Fruit fly (Drosophila melanogaster) whole organism, embryonic: Measurements from ENCODE around the gene CG13029.

Experiments used
- BtbVII ChIP-seq: fragments of 200-800 bp; sonication (Bioruptor generic); optimal IDR thresholded peaks from 3 replicates; lab custom pipeline; 2017; ENCODE audit warnings: missing biosample characterization, mild to moderate bottlenecking, missing genetic modification characterization
- CG1024 ChIP-seq: fragments of 200-800 bp; sonication (Bioruptor generic); IDR thresholded peaks from 2 replicates; pipeline ENCODE4 v1.3.6; 2022; ENCODE audit warnings: missing biosample characterization, missing genetic modification characterization
- CG11398 ChIP-seq: fragments of 200-800 bp; sonication (Bioruptor generic); optimal IDR thresholded peaks from 2 replicates; lab custom pipeline; 2016; ENCODE audit warnings: missing biosample characterization, missing genetic modification characterization
- CG11504 ChIP-seq: fragments of 200-800 bp; sonication (Bioruptor generic); optimal IDR thresholded peaks from 3 replicates; lab custom pipeline; 2019; ENCODE audit warnings: missing biosample characterization, mild to moderate bottlenecking, missing genetic modification characterization, moderate library complexity
- CG15073 ChIP-seq: fragments of 200-800 bp; sonication (Bioruptor generic); optimal IDR thresholded peaks from 2 replicates; lab custom pipeline; 2016; ENCODE audit warnings: missing biosample characterization, missing genetic modification characterization
- CG15269 ChIP-seq: fragments of 200-800 bp; sonication (Bioruptor generic); optimal IDR thresholded peaks from 2 replicates; lab custom pipeline; 2018; ENCODE audit warnings: missing biosample characterization, mild to moderate bottlenecking, missing genetic modification characterization, moderate library complexity
- CG15514 ChIP-seq: fragments of 200-800 bp; sonication (Bioruptor generic); optimal IDR thresholded peaks from 3 replicates; lab custom pipeline; 2017; ENCODE audit warnings: missing biosample characterization, missing genetic modification characterization, mild to moderate bottlenecking, moderate library complexity, missing genetic modification reagents
- CG1602 ChIP-seq: fragments of 200-800 bp; sonication (Bioruptor generic); optimal IDR thresholded peaks from 3 replicates; lab custom pipeline; 2016; ENCODE audit warnings: missing biosample characterization, missing genetic modification characterization
- CG17385 ChIP-seq: fragments of 200-800 bp; sonication (Bioruptor generic); optimal IDR thresholded peaks from 3 replicates; lab custom pipeline; 2018; ENCODE audit warnings: missing biosample characterization, mild to moderate bottlenecking, missing genetic modification characterization
- CG2120 ChIP-seq: fragments of 200-800 bp; sonication (Bioruptor generic); optimal IDR thresholded peaks from 3 replicates; lab custom pipeline; 2016; ENCODE audit warnings: missing biosample characterization, missing genetic modification characterization
- CG2678 ChIP-seq: fragments of 200-800 bp; sonication (Bioruptor generic); optimal IDR thresholded peaks from 3 replicates; lab custom pipeline; 2019; ENCODE audit warnings: missing biosample characterization, mild to moderate bottlenecking, missing genetic modification characterization, moderate library complexity
- CG31365 ChIP-seq: fragments of 200-800 bp; sonication (Bioruptor generic); optimal IDR thresholded peaks from 2 replicates; lab custom pipeline; 2018; ENCODE audit warnings: missing biosample characterization, mild to moderate bottlenecking, missing genetic modification characterization
- CG5245 ChIP-seq: fragments of 200-800 bp; sonication (Bioruptor generic); optimal IDR thresholded peaks from 3 replicates; lab custom pipeline; 2016; ENCODE audit warnings: missing biosample characterization, missing genetic modification characterization
- CG5953 ChIP-seq: fragments of 200-800 bp; sonication (Bioruptor generic); IDR thresholded peaks from 2 replicates; pipeline ENCODE4 v1.3.6; 2022; ENCODE audit warnings: missing biosample characterization, missing genetic modification characterization
- CG7271 ChIP-seq: fragments of 200-800 bp; sonication (Bioruptor generic); optimal IDR thresholded peaks from 2 replicates; lab custom pipeline; 2018; ENCODE audit warnings: missing biosample characterization, mild to moderate bottlenecking, missing genetic modification characterization, moderate library complexity
- CG8290 ChIP-seq, 3 experiments: fragments of 200-800 bp; sonication (Bioruptor generic); optimal IDR thresholded peaks; 2 replicates each; lab custom pipeline; 2016 to 2019; ENCODE audit warnings: missing biosample characterization in 3 of 3, missing genetic modification characterization in 3 of 3, mild to moderate bottlenecking in 2 of 3, moderate library complexity in 1 of 3
- CG9609 ChIP-seq: fragments of 200-800 bp; sonication (Bioruptor generic); optimal IDR thresholded peaks from 3 replicates; lab custom pipeline; 2016; ENCODE audit warnings: missing biosample characterization, missing genetic modification characterization
- CTCF ChIP-seq: fragments of 200-800 bp; sonication (Bioruptor generic); optimal IDR thresholded peaks from 2 replicates; lab custom pipeline; 2017; ENCODE audit warnings: missing biosample characterization, mild to moderate bottlenecking, missing genetic modification characterization, moderate library complexity
- D ChIP-seq, 2 experiments: fragments of 200-800 bp in 1 of 2; fragments of >200 bp in 1 of 2; sonication (Bioruptor generic) in 1 of 2; optimal IDR thresholded peaks; 2 replicates in 1 of 2; 3 replicates in 1 of 2; lab custom pipeline; 2017; ENCODE audit warnings: mild to moderate bottlenecking in 1 of 2, missing biosample characterization in 1 of 2, missing genetic modification characterization in 1 of 2, missing genetic modification reagents in 1 of 2
- Dfd ChIP-seq, 2 experiments: fragments of >200 bp; optimal IDR thresholded peaks; 2 replicates each; lab custom pipeline; 2017; ENCODE audit warnings: missing biosample characterization in 2 of 2, missing genetic modification characterization in 2 of 2
- Drgx ChIP-seq: fragments of 200-800 bp; sonication (Bioruptor generic); IDR thresholded peaks from 2 replicates; pipeline ENCODE4 v1.3.6; 2022; ENCODE audit warnings: missing biosample characterization, missing genetic modification characterization
- Ets65A ChIP-seq: fragments of 200-800 bp; sonication (Bioruptor generic); peaks from one replicate; lab custom pipeline; 2016; ENCODE audit warnings: missing biosample characterization, missing genetic modification characterization
- H2.0 ChIP-seq: fragments of 200-800 bp; sonication (Bioruptor generic); IDR thresholded peaks from 2 replicates; pipeline ENCODE4 v1.3.6; 2022; ENCODE audit warnings: missing biosample characterization, missing genetic modification characterization
- HmgZ ChIP-seq: fragments of 200-800 bp; sonication (Bioruptor generic); optimal IDR thresholded peaks from 2 replicates; lab custom pipeline; 2018; ENCODE audit warnings: missing biosample characterization, mild to moderate bottlenecking, missing genetic modification characterization
- Mad ChIP-seq: fragments of 200-800 bp; sonication (Bioruptor generic); optimal IDR thresholded peaks from 2 replicates; lab custom pipeline; 2016; ENCODE audit warnings: missing biosample characterization, missing genetic modification characterization
- Med ChIP-seq: fragments of 200-800 bp; sonication (Bioruptor generic); peaks from one replicate; lab custom pipeline; 2016; ENCODE audit warnings: missing biosample characterization, missing genetic modification characterization, mild to moderate bottlenecking, inconsistent platforms, moderate library complexity
- Meics ChIP-seq: fragments of 200-800 bp; sonication (Bioruptor generic); optimal IDR thresholded peaks from 2 replicates; lab custom pipeline; 2017; ENCODE audit warnings: missing biosample characterization, mild to moderate bottlenecking, missing genetic modification characterization
- NfI ChIP-seq: fragments of 200-800 bp; sonication (Bioruptor generic); optimal IDR thresholded peaks from 3 replicates; lab custom pipeline; 2018; ENCODE audit warnings: missing biosample characterization, mild to moderate bottlenecking, missing genetic modification characterization, moderate library complexity
- Optix ChIP-seq: fragments of 200-800 bp; sonication (Bioruptor generic); IDR thresholded peaks from 3 replicates; pipeline ENCODE4 v1.3.6; 2022; ENCODE audit warnings: missing biosample characterization, missing genetic modification characterization
- PHDP ChIP-seq: fragments of 200-800 bp; sonication (Bioruptor generic); optimal IDR thresholded peaks from 3 replicates; lab custom pipeline; 2018; ENCODE audit warnings: missing biosample characterization, mild to moderate bottlenecking, missing genetic modification characterization, moderate library complexity
- Rfx ChIP-seq: fragments of 200-800 bp; sonication (Bioruptor generic); IDR thresholded peaks from 2 replicates; pipeline ENCODE4 v1.3.6; 2022; ENCODE audit warnings: missing biosample characterization, missing genetic modification characterization
- Sry-β ChIP-seq: fragments of 200-800 bp; sonication (Bioruptor generic); optimal IDR thresholded peaks from 2 replicates; lab custom pipeline; 2018; ENCODE audit warnings: missing biosample characterization, mild to moderate bottlenecking, missing genetic modification characterization, moderate library complexity
- Sry-δ ChIP-seq: fragments of 200-800 bp; sonication (Bioruptor generic); optimal IDR thresholded peaks from 2 replicates; lab custom pipeline; 2016; ENCODE audit warnings: missing biosample characterization, missing genetic modification characterization
- Trl ChIP-seq, 3 experiments: fragments of >200 bp in 2 of 3; fragments of 200-800 bp in 1 of 3; sonication (Bioruptor generic) in 1 of 3; optimal IDR thresholded peaks; 2 replicates in 1 of 3; 3 replicates in 2 of 3; lab custom pipeline; 2016 to 2017; ENCODE audit warnings: missing biosample characterization in 1 of 3, missing genetic modification characterization in 1 of 3
- ci ChIP-seq: fragments of 200-800 bp; sonication (Bioruptor generic); IDR thresholded peaks from 3 replicates; pipeline ENCODE4 v1.3.6; 2022; ENCODE audit warnings: missing biosample characterization, missing genetic modification characterization
- crc ChIP-seq: fragments of 200-800 bp; sonication (Bioruptor generic); optimal IDR thresholded peaks from 2 replicates; lab custom pipeline; 2016; ENCODE audit warnings: missing biosample characterization, missing genetic modification characterization
- dm ChIP-seq: fragments of 200-800 bp; sonication (Bioruptor generic); optimal IDR thresholded peaks from 3 replicates; lab custom pipeline; 2016; ENCODE audit warnings: missing biosample characterization, missing genetic modification characterization
- dmrt11E ChIP-seq: fragments of 200-800 bp; sonication (Bioruptor generic); optimal IDR thresholded peaks from 3 replicates; lab custom pipeline; 2018; ENCODE audit warnings: missing biosample characterization, mild to moderate bottlenecking, missing genetic modification characterization, moderate library complexity
- fd3F ChIP-seq: fragments of 200-800 bp; sonication (Bioruptor generic); optimal IDR thresholded peaks from 2 replicates; lab custom pipeline; 2018; ENCODE audit warnings: missing biosample characterization, mild to moderate bottlenecking, missing genetic modification characterization, moderate library complexity
- gsb-n ChIP-seq: fragments of 200-800 bp; sonication (Bioruptor generic); optimal IDR thresholded peaks from 3 replicates; lab custom pipeline; 2018; ENCODE audit warnings: missing biosample characterization, mild to moderate bottlenecking, missing genetic modification characterization
- hkb ChIP-seq, 2 experiments: fragments of 200-800 bp in 1 of 2; fragments of >200 bp in 1 of 2; sonication (Bioruptor generic) in 1 of 2; IDR thresholded peaks in 1 of 2; optimal IDR thresholded peaks in 1 of 2; 2 replicates each; pipeline versions ENCODE4 v1.3.6 to Lab custom; 2017 to 2022; ENCODE audit warnings: missing biosample characterization in 1 of 2, missing genetic modification characterization in 1 of 2
- ind ChIP-seq: fragments of 200-800 bp; sonication (Bioruptor generic); optimal IDR thresholded peaks from 3 replicates; lab custom pipeline; 2016; ENCODE audit warnings: missing biosample characterization, missing genetic modification characterization
- nom ChIP-seq: fragments of 200-800 bp; sonication (Bioruptor generic); optimal IDR thresholded peaks from 2 replicates; lab custom pipeline; 2017; ENCODE audit warnings: missing biosample characterization, missing genetic modification characterization, mild to moderate bottlenecking, moderate library complexity, missing genetic modification reagents
- stwl ChIP-seq: fragments of 200-800 bp; sonication (Bioruptor generic); optimal IDR thresholded peaks from 3 replicates; lab custom pipeline; 2018; ENCODE audit warnings: missing biosample characterization, mild to moderate bottlenecking, missing genetic modification characterization, moderate library complexity
- tio ChIP-seq: fragments of 200-800 bp; sonication (Bioruptor generic); optimal IDR thresholded peaks from 2 replicates; lab custom pipeline; 2017; ENCODE audit warnings: missing biosample characterization, missing genetic modification characterization, inconsistent platforms
- vvl ChIP-seq: fragments of 200-800 bp; sonication (Bioruptor generic); IDR thresholded peaks from 2 replicates; pipeline ENCODE4 v1.3.6; 2022; ENCODE audit warnings: missing biosample characterization, missing genetic modification characterization

The CG13029 gene

dm6 chr3L:16884037-16884436, 23.6 kb downstream of the CG13029 start (continued):
- peak; percentile 32 for TF ChIP-seq CG31365
- no peak for TF ChIP-seq Dfd (GFP tag; optimal IDR thresholded peaks at IDR 0.05; lab: Kevin White, UChicago)
- peak; percentile 95 for TF ChIP-seq CTCF (GFP tag; lab: Kevin White, UChicago)
- TF ChIP-seq CG17385 (GFP tag; lab: Kevin White, UChicago): no peak
- no peak for TF ChIP-seq D (optimal IDR thresholded peaks at IDR 0.05; lab: Kevin White, UChicago)
- no peak for TF ChIP-seq D (GFP tag; optimal IDR thresholded peaks at IDR 0.05; lab: Kevin White, UChicago)
- peak; percentile 70 for TF ChIP-seq Med (GFP tag; lab: Kevin White, UChicago)
- TF ChIP-seq Meics: peak; percentile 15
- no peak for TF ChIP-seq Trl (optimal IDR thresholded peaks at IDR 0.05; lab: Kevin White, UChicago)
- no peak for TF ChIP-seq Trl (GFP tag; optimal IDR thresholded peaks at IDR 0.05; lab: Kevin White, UChicago)
- peak; percentile 15 for TF ChIP-seq CG15514 (GFP tag; lab: Kevin White, UChicago)
- no peak for TF ChIP-seq tio (GFP tag; lab: Kevin White, UChicago)
- no peak for TF ChIP-seq CG11398 (GFP tag; lab: Kevin White, UChicago)
- TF ChIP-seq CG15269 (tag; lab: Kevin White, UChicago): no peak
- TF ChIP-seq CG2678: peak; percentile 7
- no peak for TF ChIP-seq Sry-δ
- peak; percentile 18 for TF ChIP-seq CG11504 (tag; lab: Kevin White, UChicago)
- no peak for TF ChIP-seq Sry-β (GFP tag; lab: Kevin White, UChicago)
- no peak for TF ChIP-seq Drgx (GFP tag; lab: Robert Waterston, UW)
- peak; percentile 19; the same call in 1 of the 2 replicates for TF ChIP-seq vvl (GFP tag; lab: Robert Waterston, UW)
- TF ChIP-seq CG15073: peak; percentile 94
- TF ChIP-seq Rfx (GFP tag; lab: Robert Waterston, UW): peak; percentile 30; the same call in 1 of the 2 replicates
- TF ChIP-seq CG5245 (GFP tag; lab: Kevin White, UChicago): no peak
- TF ChIP-seq stwl (tag; lab: Kevin White, UChicago): peak; percentile 0
- TF ChIP-seq dm (GFP tag; lab: Kevin White, UChicago): no peak
- no peak for TF ChIP-seq CG7271 (tag; lab: Kevin White, UChicago)
- peak; percentile 7 for TF ChIP-seq HmgZ (tag; lab: Kevin White, UChicago)
- TF ChIP-seq CG1602: no peak
- TF ChIP-seq H2.0 (GFP tag; lab: Robert Waterston, UW): no peak
- TF ChIP-seq Mad (GFP tag; lab: Kevin White, UChicago): no peak
- no peak for TF ChIP-seq gsb-n (tag; lab: Kevin White, UChicago)
- peak; percentile 88 for TF ChIP-seq Ets65A (GFP tag; lab: Kevin White, UChicago)
- TF ChIP-seq dmrt11E: no peak
- TF ChIP-seq nom (GFP tag; lab: Kevin White, UChicago): no peak
- TF ChIP-seq ci (GFP tag; lab: Robert Waterston, UW): peak; percentile 44; the same call in 1 of the 3 replicates
- no peak for TF ChIP-seq hkb (optimal IDR thresholded peaks at IDR 0.05; lab: Kevin White, UChicago)
- 0 out of 2 replicates have a peak, but pooled peaks have one; percentile 38 for TF ChIP-seq hkb (GFP tag; IDR thresholded peaks at IDR 0.05; lab: Robert Waterston, UW)
- TF ChIP-seq crc: no peak
- TF ChIP-seq CG5953 (GFP tag; lab: Robert Waterston, UW): no peak
- TF ChIP-seq fd3F (GFP tag; lab: Kevin White, UChicago): no peak
- TF ChIP-seq CG1024 (GFP tag; lab: Robert Waterston, UW): no peak
- TF ChIP-seq CG9609 (GFP tag; lab: Kevin White, UChicago): no peak
- TF ChIP-seq PHDP (tag; lab: Kevin White, UChicago): peak; percentile 4
- TF ChIP-seq CG8290 (GFP tag; optimal IDR thresholded peaks at IDR 0.05; lab: Kevin White, UChicago): no peak
- peak in 1 of 2 experiments; percentile 43 for TF ChIP-seq CG8290 (tag; optimal IDR thresholded peaks at IDR 0.05; lab: Kevin White, UChicago)
- peak; percentile 1 for TF ChIP-seq CG2120 (GFP tag; lab: Kevin White, UChicago)
- TF ChIP-seq NfI (GFP tag; lab: Kevin White, UChicago): peak; percentile 32
- no peak for TF ChIP-seq ind (GFP tag; lab: Kevin White, UChicago)
- TF ChIP-seq Optix (GFP tag; lab: Robert Waterston, UW): no peak
- TF ChIP-seq BtbVII (GFP tag; lab: Kevin White, UChicago): no peak
